Fruit fly (Drosophila melanogaster) whole organism, embryonic: ENCODE measurements around the gene pav.

Experiments used
- B-H2 ChIP-seq: fragments of 200-800 bp; sonication (Bioruptor generic); optimal IDR thresholded peaks from 2 replicates; lab custom pipeline; 2018; ENCODE audit warnings: missing biosample characterization, mild to moderate bottlenecking, missing genetic modification characterization
- CG14441 ChIP-seq: fragments of 200-800 bp; sonication (Bioruptor generic); IDR thresholded peaks from 2 replicates; pipeline ENCODE4 v1.3.6; 2022; ENCODE audit warnings: missing biosample characterization, missing genetic modification characterization
- CG15073 ChIP-seq: fragments of 200-800 bp; sonication (Bioruptor generic); optimal IDR thresholded peaks from 2 replicates; lab custom pipeline; 2016; ENCODE audit warnings: missing biosample characterization, missing genetic modification characterization
- CG16779 ChIP-seq: fragments of 200-800 bp; sonication (Bioruptor generic); IDR thresholded peaks from 2 replicates; pipeline ENCODE4 v1.3.6; 2022; ENCODE audit warnings: missing biosample characterization, missing genetic modification characterization
- CG32532 ChIP-seq: fragments of 200-800 bp; sonication (Bioruptor generic); IDR thresholded peaks from 2 replicates; pipeline ENCODE4 v1.3.6; 2022; ENCODE audit warnings: missing biosample characterization, missing genetic modification characterization
- CG34224 ChIP-seq: fragments of 200-800 bp; sonication (Bioruptor generic); IDR thresholded peaks from 3 replicates; pipeline ENCODE4 v1.3.6; 2022; ENCODE audit warnings: missing biosample characterization, missing genetic modification characterization; ENCODE audit not compliant: partially characterized antibody
- CG8478 ChIP-seq: fragments of >200 bp; optimal IDR thresholded peaks from 2 replicates; lab custom pipeline; 2018
- fd3F ChIP-seq: fragments of 200-800 bp; sonication (Bioruptor generic); optimal IDR thresholded peaks from 2 replicates; lab custom pipeline; 2018; ENCODE audit warnings: missing biosample characterization, mild to moderate bottlenecking, missing genetic modification characterization, moderate library complexity
- odd ChIP-seq: fragments of 200-800 bp; sonication (Bioruptor generic); optimal IDR thresholded peaks from 2 replicates; lab custom pipeline; 2017; ENCODE audit warnings: missing biosample characterization, mild to moderate bottlenecking, missing genetic modification characterization
- sens-2 ChIP-seq: fragments of 200-800 bp; sonication (Bioruptor generic); IDR thresholded peaks from 2 replicates; pipeline ENCODE4 v1.3.6; 2022; ENCODE audit warnings: missing biosample characterization, missing genetic modification characterization

DNA sequence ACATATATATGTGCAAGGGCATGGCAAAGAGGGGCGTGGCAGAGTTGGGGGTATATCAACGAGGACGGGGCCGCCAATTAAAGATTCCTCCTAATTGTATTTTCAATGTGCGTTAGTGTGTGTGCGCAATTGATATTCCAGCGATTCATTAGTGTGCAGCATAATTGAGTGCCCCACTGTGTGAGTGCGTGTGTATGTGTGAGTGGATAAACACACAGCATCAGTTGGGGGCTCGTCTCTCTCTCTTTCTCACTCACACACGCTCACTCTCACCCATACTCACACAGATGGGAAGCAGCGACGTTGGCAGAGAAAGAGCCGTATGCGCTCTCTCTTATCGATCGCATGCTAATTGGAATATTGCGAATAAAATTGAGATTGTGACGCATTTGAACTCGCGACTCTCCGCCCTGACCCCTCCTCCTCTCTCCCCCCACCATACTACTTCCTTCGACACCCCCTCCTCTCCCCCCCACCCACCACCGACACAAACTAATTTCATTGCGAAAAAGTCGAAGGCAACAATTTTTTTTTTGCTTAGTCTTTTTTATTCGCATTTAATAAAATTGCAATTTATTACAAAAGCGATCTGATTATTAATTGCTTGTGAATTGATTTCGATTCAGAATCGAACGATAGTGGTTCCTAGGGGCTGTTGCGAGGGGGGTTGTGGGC lies 8.8 kb upstream of the pav start:
- TF ChIP-seq CG32532 (GFP tag; lab: Robert Waterston, UW) (no peak), fd3F (GFP tag; lab: Kevin White, UChicago) (no peak), CG34224 (no peak), B-H2 (no peak), sens-2 (GFP tag; lab: Robert Waterston, UW) (no peak), CG8478 (lab: Kevin White, UChicago) (peak; percentile 92), odd (GFP tag; lab: Kevin White, UChicago) (no peak), CG14441 (no peak), CG15073 (GFP tag; lab: Kevin White, UChicago) (no peak), CG16779 (no peak)
